Worm (Caenorhabditis elegans) whole organism, L1 larva: ENCODE measurements around the gene lact-6.

Experiments used
- C16A3.4 ChIP-seq: fragments of 150-350 bp; optimal IDR thresholded peaks from 2 replicates; lab custom pipeline; 2014; ENCODE audit warnings: missing biosample characterization, missing genetic modification characterization
- C34B4.2 ChIP-seq: sonication (generic microtip); optimal IDR thresholded peaks from 2 replicates; lab custom pipeline; 2017; ENCODE audit warnings: mild to moderate bottlenecking, missing genetic modification characterization, missing compliant biosample characterization
- aha-1 ChIP-seq: fragments of 150-350 bp; optimal IDR thresholded peaks from 2 replicates; lab custom pipeline; 2014; ENCODE audit warnings: missing biosample characterization, missing genetic modification characterization
- aly-2 ChIP-seq: fragments of 150-350 bp; optimal IDR thresholded peaks from 2 replicates; lab custom pipeline; 2014; ENCODE audit warnings: missing biosample characterization, missing genetic modification characterization
- blmp-1 ChIP-seq: fragments of 150-350 bp; optimal IDR thresholded peaks from 2 replicates; lab custom pipeline; 2014; ENCODE audit warnings: missing biosample characterization, missing genetic modification characterization
- ceh-63 ChIP-seq: fragments of 200-800 bp; sonication (Bioruptor generic); optimal IDR thresholded peaks from 2 replicates; lab custom pipeline; 2018; ENCODE audit warnings: mild to moderate bottlenecking, missing genetic modification characterization, missing compliant biosample characterization
- ceh-82 ChIP-seq, 3 experiments: fragments of 150-350 bp in 1 of 3; sonication (generic microtip) in 2 of 3; optimal IDR thresholded peaks; 2 replicates each; lab custom pipeline; 2014 to 2017; ENCODE audit warnings: missing biosample characterization in 3 of 3, missing genetic modification characterization in 3 of 3
- efl-1 ChIP-seq, 4 experiments: fragments of 150-350 bp; optimal IDR thresholded peaks in 3 of 4; peaks in 1 of 4; 1 replicate in 1 of 4; 2 replicates in 3 of 4; lab custom pipeline; 2014; ENCODE audit warnings: missing biosample characterization in 2 of 4, missing genetic modification characterization in 2 of 4, missing genetic modification reagents in 2 of 4
- efl-3 ChIP-seq: fragments of 200-800 bp; sonication (Bioruptor generic); optimal IDR thresholded peaks from 2 replicates; lab custom pipeline; 2018; ENCODE audit warnings: mild to moderate bottlenecking, missing genetic modification characterization, missing compliant biosample characterization
- egl-13 ChIP-seq: sonication (generic microtip); optimal IDR thresholded peaks from 2 replicates; lab custom pipeline; 2016; ENCODE audit warnings: missing genotype, missing genetic modification reagents, missing genetic modification characterization, missing compliant biosample characterization
- egl-27 ChIP-seq, 2 experiments: fragments of 150-350 bp in 1 of 2; sonication (generic microtip); optimal IDR thresholded peaks; 3 replicates each; lab custom pipeline; 2017 to 2018; ENCODE audit warnings: missing biosample characterization in 2 of 2, missing genetic modification characterization in 2 of 2, missing genetic modification reagents in 2 of 2
- elt-2 ChIP-seq: sonication (generic microtip); optimal IDR thresholded peaks from 2 replicates; lab custom pipeline; 2016; ENCODE audit warnings: missing genetic modification characterization, mild to moderate bottlenecking, inconsistent platforms, missing compliant biosample characterization, missing genetic modification reagents
- elt-3 ChIP-seq, 6 experiments: fragments of 150-350 bp in 1 of 6; sonication (generic microtip); optimal IDR thresholded peaks; 2 replicates each; lab custom pipeline; 2017 to 2018; ENCODE audit warnings: missing biosample characterization in 6 of 6, missing genetic modification characterization in 6 of 6, inconsistent platforms in 1 of 6
- fkh-10 ChIP-seq: sonication (generic microtip); optimal IDR thresholded peaks from 2 replicates; lab custom pipeline; 2017; ENCODE audit warnings: missing biosample characterization, missing genetic modification reagents, missing genetic modification characterization
- fkh-8 ChIP-seq: sonication (generic microtip); optimal IDR thresholded peaks from 2 replicates; lab custom pipeline; 2016; ENCODE audit warnings: mild to moderate bottlenecking, missing genetic modification characterization, missing compliant biosample characterization
- fos-1 ChIP-seq: fragments of 150-350 bp; optimal IDR thresholded peaks from 2 replicates; lab custom pipeline; 2014; ENCODE audit warnings: missing biosample characterization, missing genetic modification characterization
- hlh-17 ChIP-seq: fragments of 200-800 bp; sonication (Bioruptor generic); optimal IDR thresholded peaks from 2 replicates; lab custom pipeline; 2018; ENCODE audit warnings: missing genetic modification characterization, mild to moderate bottlenecking, missing compliant biosample characterization, moderate library complexity, borderline replicate concordance
- irx-1 ChIP-seq: sonication (generic microtip); optimal IDR thresholded peaks from 2 replicates; lab custom pipeline; 2016; ENCODE audit warnings: missing genetic modification characterization, missing compliant biosample characterization
- isw-1 ChIP-seq: fragments of 200-800 bp; sonication (Bioruptor generic); IDR thresholded peaks from 2 replicates; pipeline ENCODE4 v1.3.6; 2022; ENCODE audit warnings: missing genetic modification characterization, missing compliant biosample characterization
- lin-13 ChIP-seq: fragments of 150-350 bp; optimal IDR thresholded peaks from 2 replicates; lab custom pipeline; 2014; ENCODE audit warnings: missing biosample characterization, missing genetic modification reagents, missing genetic modification characterization
- lin-14 ChIP-seq: fragments of 200-800 bp; sonication (Bioruptor generic); optimal IDR thresholded peaks from 2 replicates; lab custom pipeline; 2018; ENCODE audit warnings: mild to moderate bottlenecking, missing genetic modification characterization, moderate library complexity, missing compliant biosample characterization
- lin-15B ChIP-seq: fragments of 150-350 bp; sonication (generic microtip); optimal IDR thresholded peaks from 3 replicates; lab custom pipeline; 2014; ENCODE audit warnings: missing biosample characterization, missing genetic modification characterization
- lin-35 ChIP-seq, 2 experiments: fragments of 150-350 bp; optimal IDR thresholded peaks; 2 replicates each; lab custom pipeline; 2014; ENCODE audit warnings: missing biosample characterization in 2 of 2, missing genetic modification characterization in 2 of 2, missing genetic modification reagents in 2 of 2
- mdl-1 ChIP-seq, 2 experiments: fragments of 150-350 bp; optimal IDR thresholded peaks; 2 replicates each; lab custom pipeline; 2014 to 2017; ENCODE audit warnings: missing biosample characterization in 2 of 2, missing genetic modification characterization in 2 of 2, inconsistent platforms in 1 of 2
- mep-1 ChIP-seq: fragments of 150-350 bp; optimal IDR thresholded peaks from 2 replicates; lab custom pipeline; 2014; ENCODE audit warnings: missing biosample characterization, missing genetic modification characterization
- nhr-11 ChIP-seq: fragments of 150-350 bp; optimal IDR thresholded peaks from 2 replicates; lab custom pipeline; 2014; ENCODE audit warnings: missing biosample characterization, missing genetic modification characterization
- nhr-19 ChIP-seq: fragments of 200-800 bp; sonication (Bioruptor generic); conservative IDR thresholded peaks from 2 replicates; pipeline ENCODE4 v1.3.6; 2022; ENCODE audit warnings: missing genetic modification characterization, missing compliant biosample characterization
- nhr-20 ChIP-seq: sonication (generic microtip); optimal IDR thresholded peaks from 2 replicates; lab custom pipeline; 2016; ENCODE audit warnings: mild to moderate bottlenecking, missing genetic modification characterization, missing compliant biosample characterization
- nhr-237 ChIP-seq: fragments of 150-350 bp; optimal IDR thresholded peaks from 2 replicates; lab custom pipeline; 2014; ENCODE audit warnings: missing biosample characterization, missing genetic modification characterization
- nhr-47 ChIP-seq: sonication (generic microtip); optimal IDR thresholded peaks from 2 replicates; lab custom pipeline; 2016; ENCODE audit warnings: mild to moderate bottlenecking, missing genetic modification characterization, moderate library complexity, missing compliant biosample characterization
- nhr-77 ChIP-seq: fragments of 150-350 bp; optimal IDR thresholded peaks from 2 replicates; lab custom pipeline; 2014; ENCODE audit warnings: missing biosample characterization, missing genetic modification characterization
- nhr-85 ChIP-seq: sonication (generic microtip); peaks from one replicate; lab custom pipeline; 2016; ENCODE audit warnings: missing genetic modification characterization, inconsistent platforms, missing compliant biosample characterization
- pag-3 ChIP-seq: sonication (generic microtip); optimal IDR thresholded peaks from 2 replicates; lab custom pipeline; 2017; ENCODE audit warnings: missing genetic modification characterization, mild to moderate bottlenecking, missing compliant biosample characterization, antibody characterized with exemption, borderline replicate concordance; ENCODE audit not compliant: insufficient read depth
- pax-3 ChIP-seq: fragments of 200-800 bp; sonication (Bioruptor generic); optimal IDR thresholded peaks from 2 replicates; lab custom pipeline; 2018; ENCODE audit warnings: mild to moderate bottlenecking, missing genetic modification characterization, moderate library complexity, missing compliant biosample characterization
- rnt-1 ChIP-seq: sonication (generic microtip); optimal IDR thresholded peaks from 2 replicates; lab custom pipeline; 2016; ENCODE audit warnings: mild to moderate bottlenecking, missing genetic modification characterization, moderate library complexity, missing compliant biosample characterization
- snu-23 ChIP-seq: sonication (generic microtip); optimal IDR thresholded peaks from 2 replicates; lab custom pipeline; 2016; ENCODE audit warnings: missing genetic modification characterization, missing compliant biosample characterization
- sox-4 ChIP-seq: sonication (generic microtip); optimal IDR thresholded peaks from 2 replicates; lab custom pipeline; 2016; ENCODE audit warnings: missing genetic modification characterization, missing compliant biosample characterization
- swsn-7 ChIP-seq: sonication (generic microtip); optimal IDR thresholded peaks from 2 replicates; lab custom pipeline; 2016; ENCODE audit warnings: missing genetic modification characterization, missing compliant biosample characterization
- tbx-2 ChIP-seq: sonication (generic microtip); optimal IDR thresholded peaks from 2 replicates; lab custom pipeline; 2016; ENCODE audit warnings: missing genetic modification characterization, missing compliant biosample characterization
- tlp-1 ChIP-seq: fragments of 150-350 bp; optimal IDR thresholded peaks from 2 replicates; lab custom pipeline; 2014; ENCODE audit warnings: missing biosample characterization, missing genetic modification characterization
- unc-130 ChIP-seq: fragments of 150-350 bp; optimal IDR thresholded peaks from 2 replicates; lab custom pipeline; 2017; ENCODE audit warnings: missing biosample characterization, missing genetic modification characterization, inconsistent platforms
- unc-30 ChIP-seq: sonication (generic microtip); optimal IDR thresholded peaks from 2 replicates; lab custom pipeline; 2017; ENCODE audit warnings: missing biosample characterization, missing genetic modification characterization
- unc-86 ChIP-seq: sonication (generic microtip); optimal IDR thresholded peaks from 2 replicates; lab custom pipeline; 2016; ENCODE audit warnings: missing genetic modification characterization, missing compliant biosample characterization
- vab-15 ChIP-seq: sonication (generic microtip); optimal IDR thresholded peaks from 2 replicates; lab custom pipeline; 2017; ENCODE audit warnings: missing genotype, mild to moderate bottlenecking, missing genetic modification characterization, missing compliant biosample characterization
- xbp-1 ChIP-seq: sonication (generic microtip); optimal IDR thresholded peaks from 2 replicates; lab custom pipeline; 2016; ENCODE audit warnings: missing genetic modification characterization, missing compliant biosample characterization
- zag-1 ChIP-seq: fragments of 150-350 bp; optimal IDR thresholded peaks from 2 replicates; lab custom pipeline; 2014; ENCODE audit warnings: missing biosample characterization, missing genetic modification characterization
- ztf-11 ChIP-seq, 2 experiments: sonication (generic microtip); optimal IDR thresholded peaks; 2 replicates each; lab custom pipeline; 2016 to 2017; ENCODE audit warnings: missing genetic modification characterization in 2 of 2, missing biosample characterization in 1 of 2, missing compliant biosample characterization in 1 of 2

Gene lact-6

DNA sequence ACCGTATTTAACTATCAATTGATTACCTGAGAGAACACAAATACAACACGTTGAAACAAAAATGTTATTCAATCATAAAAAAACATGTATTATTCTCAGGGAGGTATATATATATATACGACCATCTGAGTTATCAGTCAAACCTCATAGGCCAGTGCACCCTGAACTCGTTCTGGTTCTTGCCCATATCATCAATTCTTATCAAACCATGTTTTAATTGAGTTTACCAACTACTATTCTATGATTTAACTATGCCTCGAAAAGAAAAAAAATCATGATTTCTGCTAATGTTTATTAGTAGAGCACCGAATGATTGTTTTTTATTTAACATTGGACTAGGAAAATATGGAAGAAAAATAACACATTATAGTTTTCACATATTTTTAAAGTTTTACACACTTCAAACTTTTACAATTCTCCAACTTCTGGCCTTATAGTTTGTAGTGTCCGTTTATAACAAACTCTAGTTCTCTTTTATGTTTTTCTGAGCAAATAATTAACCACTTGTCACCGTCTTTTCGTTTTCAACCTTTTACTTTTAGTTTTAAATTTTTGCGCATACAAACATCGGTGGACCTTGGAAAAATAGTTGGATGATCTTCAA is 1.1 kb upstream of the lact-6 start:
- TF ChIP-seq elt-2 = peak; percentile 49
- no peak for TF ChIP-seq tlp-1 (tag; lab: Kevin White, UChicago)

DNA sequence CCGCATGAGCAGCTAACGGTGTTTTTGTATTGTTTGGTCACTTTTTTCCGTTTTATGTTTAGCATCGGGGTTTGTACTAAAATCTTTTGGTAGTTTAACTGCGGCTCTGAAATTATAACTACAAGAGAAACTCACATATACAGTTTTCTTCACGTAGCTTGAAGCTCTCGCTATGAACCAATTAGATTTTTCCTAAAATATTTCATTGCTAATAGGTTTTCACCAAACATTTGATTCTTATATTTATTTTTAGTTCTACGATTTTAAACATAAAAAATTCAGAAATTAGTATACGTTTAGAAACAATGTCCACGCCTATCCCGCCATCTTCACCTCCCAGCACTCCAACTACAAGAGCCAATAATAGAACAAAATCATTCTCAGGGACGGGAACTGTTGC is 3.8 kb downstream of the lact-6 start, which contains the start of gene C06A12.3:
C06A12.3 (plus strand) TSS at position 301 of the 400 bp plus-strand sequence.
- no peak for TF ChIP-seq nhr-47 (tag; lab: Kevin White, UChicago)
- no peak for TF ChIP-seq fkh-8 (tag; lab: Kevin White, UChicago)
- no peak for TF ChIP-seq swsn-7 (tag; lab: Kevin White, UChicago)
- TF ChIP-seq nhr-20 = no peak
- no peak for TF ChIP-seq ztf-11 (tag; optimal IDR thresholded peaks at IDR 0.05; lab: Kevin White, UChicago)
- no peak for TF ChIP-seq efl-1 (optimal IDR thresholded peaks at IDR 0.05; lab: Kevin White, UChicago)
- no peak for TF ChIP-seq efl-1 (GFP tag; optimal IDR thresholded peaks at IDR 0.05 in 1 of 2; lab: Kevin White, UChicago)
- TF ChIP-seq lin-13 (GFP tag; lab: Kevin White, UChicago) = no peak
- no peak for TF ChIP-seq elt-2
- TF ChIP-seq zag-1 (tag; lab: Kevin White, UChicago) = no peak
- no peak for TF ChIP-seq efl-3 (GFP tag; lab: Kevin White, UChicago)
- TF ChIP-seq C34B4.2 (tag; lab: Kevin White, UChicago) = no peak
- TF ChIP-seq aha-1 = no peak
- no peak for TF ChIP-seq mep-1 (tag; lab: Kevin White, UChicago)
- no peak for TF ChIP-seq nhr-237 (tag; lab: Kevin White, UChicago)
- no peak for TF ChIP-seq lin-14 (GFP tag; lab: Kevin White, UChicago)

DNA sequence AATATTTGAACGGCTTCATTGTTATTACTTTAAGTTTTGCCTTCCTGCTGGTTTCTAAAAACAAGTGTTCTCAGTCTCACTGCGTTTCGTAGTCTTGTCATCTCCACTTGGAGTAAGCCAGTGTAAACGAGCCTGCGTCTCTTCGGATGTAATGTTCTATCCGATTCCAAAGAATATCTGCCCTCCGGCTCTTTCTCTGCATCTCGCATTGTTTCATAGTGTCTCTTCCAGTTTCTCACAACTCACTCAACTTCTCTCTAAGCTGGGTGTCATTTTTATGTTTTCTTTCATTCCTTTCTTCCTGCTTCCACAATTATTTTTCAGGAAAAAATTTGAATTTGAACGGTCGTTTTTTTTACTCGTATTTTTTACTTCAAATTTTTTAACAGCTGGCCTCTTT is 4.2 kb downstream of the lact-6 start:
- no peak for TF ChIP-seq ceh-63 (GFP tag; lab: Kevin White, UChicago)
- no peak for TF ChIP-seq hlh-17 (GFP tag; lab: Kevin White, UChicago)
- no peak for TF ChIP-seq blmp-1
- TF ChIP-seq pag-3 (tag; lab: Kevin White, UChicago) = no peak
- TF ChIP-seq vab-15 = no peak
- no peak for TF ChIP-seq fos-1
- TF ChIP-seq isw-1 = no peak
- no peak for TF ChIP-seq nhr-237 (tag; lab: Kevin White, UChicago)
- TF ChIP-seq lin-35 (GFP tag; optimal IDR thresholded peaks at IDR 0.05; lab: Kevin White, UChicago) = peak in 1 of 2 experiments; percentile 27
- TF ChIP-seq nhr-47 (tag; lab: Kevin White, UChicago) = peak; percentile 6
- TF ChIP-seq elt-3 (tag; optimal IDR thresholded peaks at IDR 0.05; lab: Kevin White, UChicago) = no peak
- no peak for TF ChIP-seq pax-3 (tag; lab: Kevin White, UChicago)
- TF ChIP-seq snu-23 (GFP tag; lab: Kevin White, UChicago) = peak; percentile 27
- TF ChIP-seq C16A3.4 = no peak
- no peak for TF ChIP-seq xbp-1 (tag; lab: Kevin White, UChicago)
- no peak for TF ChIP-seq mdl-1 (tag; optimal IDR thresholded peaks at IDR 0.05; lab: Kevin White, UChicago)
- no peak for TF ChIP-seq egl-27 (tag; optimal IDR thresholded peaks at IDR 0.05; lab: Kevin White, UChicago)
- TF ChIP-seq ceh-82 (tag; optimal IDR thresholded peaks at IDR 0.05; lab: Kevin White, UChicago) = peak in 1 of 3 experiments; percentile 40
- TF ChIP-seq nhr-11 (tag; lab: Kevin White, UChicago) = no peak
- TF ChIP-seq tbx-2 = no peak
- peak; percentile 9 for TF ChIP-seq zag-1 (tag; lab: Kevin White, UChicago)
- no peak for TF ChIP-seq fkh-10
- TF ChIP-seq rnt-1 = no peak
- no peak for TF ChIP-seq egl-13 (tag; lab: Kevin White, UChicago)
- TF ChIP-seq swsn-7 (tag; lab: Kevin White, UChicago) = peak; percentile 38
- TF ChIP-seq aly-2 (tag; lab: Kevin White, UChicago) = no peak
- TF ChIP-seq mep-1 (tag; lab: Kevin White, UChicago) = peak; percentile 28
- TF ChIP-seq fkh-8 (tag; lab: Kevin White, UChicago) = peak; percentile 35
- TF ChIP-seq nhr-77 = peak; percentile 40
- TF ChIP-seq unc-86 = peak; percentile 11
- TF ChIP-seq unc-130 (tag; lab: Kevin White, UChicago) = no peak
- TF ChIP-seq nhr-19 (GFP tag; lab: Robert Waterston, UW) = peak; percentile 27; the same call in 1 of the 2 replicates
- TF ChIP-seq nhr-85 (tag; lab: Kevin White, UChicago) = no peak
- TF ChIP-seq unc-30 (tag; lab: Kevin White, UChicago) = no peak
- TF ChIP-seq lin-15B (tag; lab: Kevin White, UChicago) = no peak
- no peak for TF ChIP-seq irx-1
- peak; percentile 85 for TF ChIP-seq lin-14 (GFP tag; lab: Kevin White, UChicago)
- TF ChIP-seq lin-13 (GFP tag; lab: Kevin White, UChicago) = no peak
- TF ChIP-seq sox-4 (tag; lab: Kevin White, UChicago) = no peak
